Fruit fly (Drosophila melanogaster) whole organism, pupa: ENCODE data around the gene PIG-P.

Experiments
- CG10348 ChIP-seq: fragments of 200-800 bp; sonication (Bioruptor generic); IDR thresholded peaks from 2 replicates; pipeline ENCODE4 v1.3.6; 2022; ENCODE audit warnings: missing biosample characterization, missing genetic modification characterization
- CG12605 ChIP-seq: fragments of 200-800 bp; sonication (Bioruptor generic); IDR thresholded peaks from 2 replicates; pipeline ENCODE4 v1.3.6; 2022; ENCODE audit warnings: missing biosample characterization, missing genetic modification characterization
- CG13204 ChIP-seq: fragments of 200-800 bp; sonication (Bioruptor generic); optimal IDR thresholded peaks from 2 replicates; lab custom pipeline; 2018; ENCODE audit warnings: missing biosample characterization, mild to moderate bottlenecking, missing genetic modification characterization, moderate library complexity
- CG14655 ChIP-seq: fragments of 200-800 bp; sonication (Bioruptor generic); optimal IDR thresholded peaks from 3 replicates; lab custom pipeline; 2017; ENCODE audit warnings: mild to moderate bottlenecking, missing biosample characterization, missing genetic modification reagents, missing genetic modification characterization
- CG15710 ChIP-seq: fragments of 200-800 bp; sonication (Bioruptor generic); optimal IDR thresholded peaks from 2 replicates; lab custom pipeline; 2018; ENCODE audit warnings: missing biosample characterization, mild to moderate bottlenecking, missing genetic modification characterization, moderate library complexity
- CG17806 ChIP-seq: fragments of 200-800 bp; sonication (Bioruptor generic); optimal IDR thresholded peaks from 2 replicates; lab custom pipeline; 2018; ENCODE audit warnings: missing biosample characterization, mild to moderate bottlenecking, missing genetic modification characterization, moderate library complexity
- CG32121 ChIP-seq: fragments of 200-800 bp; sonication (Bioruptor generic); IDR thresholded peaks from 2 replicates; pipeline ENCODE4 v1.3.6; 2022; ENCODE audit warnings: missing biosample characterization, missing genetic modification characterization
- CG34367 ChIP-seq: fragments of 200-800 bp; sonication (Bioruptor generic); optimal IDR thresholded peaks from 2 replicates; lab custom pipeline; 2018; ENCODE audit warnings: missing biosample characterization, mild to moderate bottlenecking, missing genetic modification characterization
- CG4496 ChIP-seq: fragments of 200-800 bp; sonication (Bioruptor generic); IDR thresholded peaks from 3 replicates; pipeline ENCODE4 v1.3.6; 2022; ENCODE audit warnings: missing biosample characterization, missing genetic modification characterization
- CG8159 ChIP-seq: fragments of 200-800 bp; sonication (Bioruptor generic); optimal IDR thresholded peaks from 3 replicates; lab custom pipeline; 2018; ENCODE audit warnings: missing biosample characterization, mild to moderate bottlenecking, missing genetic modification characterization, moderate library complexity
- CG8301 ChIP-seq: fragments of 200-800 bp; sonication (Bioruptor generic); optimal IDR thresholded peaks from 2 replicates; lab custom pipeline; 2018; ENCODE audit warnings: missing biosample characterization, mild to moderate bottlenecking, missing genetic modification characterization
- CG9948 ChIP-seq: fragments of 200-800 bp; sonication (Bioruptor generic); optimal IDR thresholded peaks from 2 replicates; lab custom pipeline; 2018; ENCODE audit warnings: missing biosample characterization, mild to moderate bottlenecking, missing genetic modification characterization, moderate library complexity
- D1 ChIP-seq: fragments of 200-800 bp; sonication (Bioruptor generic); optimal IDR thresholded peaks from 2 replicates; lab custom pipeline; 2018; ENCODE audit warnings: missing biosample characterization, mild to moderate bottlenecking, missing genetic modification characterization, moderate library complexity
- EcR ChIP-seq: fragments of 200-800 bp; sonication (Bioruptor generic); optimal IDR thresholded peaks from 3 replicates; lab custom pipeline; 2019; ENCODE audit warnings: missing biosample characterization, missing genetic modification characterization, mild to moderate bottlenecking, moderate library complexity, missing genetic modification reagents
- Ets98B ChIP-seq: fragments of 200-800 bp; sonication (Bioruptor generic); IDR thresholded peaks from 2 replicates; pipeline ENCODE4 v1.3.6; 2022; ENCODE audit warnings: missing biosample characterization, missing genetic modification characterization
- Pif1A ChIP-seq: fragments of 200-800 bp; sonication (Bioruptor generic); optimal IDR thresholded peaks from 3 replicates; lab custom pipeline; 2016; ENCODE audit warnings: missing biosample characterization, missing genetic modification characterization
- Pif1B ChIP-seq: fragments of 200-800 bp; sonication (Bioruptor generic); optimal IDR thresholded peaks from 3 replicates; lab custom pipeline; 2016; ENCODE audit warnings: missing biosample characterization, missing genetic modification characterization
- Snoo ChIP-seq: fragments of 200-800 bp; sonication (Bioruptor generic); optimal IDR thresholded peaks from 3 replicates; lab custom pipeline; 2017; ENCODE audit warnings: missing biosample characterization, mild to moderate bottlenecking, missing genetic modification characterization, inconsistent platforms
- fd96Ca ChIP-seq: fragments of 200-800 bp; sonication (Bioruptor generic); IDR thresholded peaks from 3 replicates; pipeline ENCODE4 v1.3.6; 2022; ENCODE audit warnings: missing biosample characterization, missing genetic modification characterization
- gl ChIP-seq: fragments of 200-800 bp; sonication (Bioruptor generic); optimal IDR thresholded peaks from 2 replicates; lab custom pipeline; 2018; ENCODE audit warnings: missing biosample characterization, mild to moderate bottlenecking, missing genetic modification characterization
- rn ChIP-seq: fragments of 200-800 bp; sonication (Bioruptor generic); IDR thresholded peaks from 2 replicates; pipeline ENCODE4 v1.3.6; 2022; ENCODE audit warnings: missing biosample characterization, missing genetic modification characterization

Gene PIG-P

dm6 chr3R:26037899-26038298 lies 20.1 kb downstream of the PIG-P start:
- TF ChIP-seq CG13204, result no peak
- no peak for TF ChIP-seq rn (GFP tag; lab: Robert Waterston, UW)
- TF ChIP-seq CG4496 (GFP tag; lab: Robert Waterston, UW), result no peak
- TF ChIP-seq D1 (tag; lab: Kevin White, UChicago), result no peak
- no peak for TF ChIP-seq CG10348
- TF ChIP-seq, all 21 proteins: peak for 0

DNA sequence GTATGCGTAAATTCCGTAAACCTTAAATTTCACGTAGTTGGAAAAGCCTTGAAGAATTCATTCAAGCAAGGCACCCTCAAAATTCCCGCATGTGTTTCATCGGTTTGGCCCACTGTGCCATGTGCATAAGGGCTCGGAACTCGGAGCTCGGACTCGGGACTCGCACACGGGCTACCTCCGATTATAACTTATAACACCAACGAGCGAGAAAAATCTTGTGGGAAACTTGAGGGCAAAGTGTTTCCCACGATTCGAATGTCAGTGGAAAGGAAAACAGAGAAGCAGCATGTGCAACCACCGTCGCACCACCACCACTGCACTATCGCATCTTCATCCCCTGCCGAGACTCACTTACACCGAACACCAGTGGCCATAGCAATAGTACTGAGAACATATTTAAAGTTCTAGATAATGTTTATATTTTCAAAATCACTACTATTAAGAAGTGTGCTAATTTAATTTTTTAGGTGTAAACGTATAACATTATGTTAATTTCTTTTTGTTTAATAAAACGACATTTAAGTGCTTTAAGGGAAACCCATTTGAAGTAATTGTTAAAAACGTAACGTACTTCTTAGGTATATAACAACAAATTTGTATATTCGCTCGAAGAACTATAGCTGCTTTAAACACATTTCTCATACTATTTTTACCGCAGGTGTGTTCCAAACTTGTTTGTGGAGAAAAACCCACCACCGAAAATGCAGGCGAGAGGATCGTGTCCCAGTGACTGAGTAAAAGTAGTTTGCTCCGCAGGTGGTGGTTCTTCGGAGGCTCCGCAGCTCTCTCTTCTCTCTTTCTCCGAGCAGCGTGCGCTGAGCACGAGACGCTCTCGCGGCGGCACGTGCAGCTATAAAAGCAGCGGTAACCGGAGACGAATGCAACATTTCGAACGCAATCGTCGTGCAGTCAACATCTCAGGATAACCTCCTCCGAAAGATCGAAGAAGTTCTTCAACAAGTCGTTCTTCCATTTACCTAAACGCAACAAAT lies 21.6 kb downstream of the PIG-P start:
- TF ChIP-seq Pif1A (GFP tag; lab: Kevin White, UChicago) (peak; percentile 91), CG4496 (GFP tag; lab: Robert Waterston, UW) (peak; percentile 89), CG17806 (tag; lab: Kevin White, UChicago) (peak; percentile 91), fd96Ca (GFP tag; lab: Robert Waterston, UW) (no peak), gl (tag; lab: Kevin White, UChicago) (peak; percentile 84), CG14655 (GFP tag; lab: Kevin White, UChicago) (peak; percentile 91), CG8301 (tag; lab: Kevin White, UChicago) (peak; percentile 92), CG13204 (peak; percentile 78), CG10348 (no peak), Pif1B (GFP tag; lab: Kevin White, UChicago) (peak; percentile 90), CG9948 (tag; lab: Kevin White, UChicago) (peak; percentile 90), CG34367 (tag; lab: Kevin White, UChicago) (peak; percentile 87), CG15710 (tag; lab: Kevin White, UChicago) (peak; percentile 95), EcR (peak; percentile 14), Snoo (tag; lab: Kevin White, UChicago) (peak; percentile 88), Ets98B (GFP tag; lab: Robert Waterston, UW) (peak; percentile 20; the same call in 1 of the 2 replicates), D1 (tag; lab: Kevin White, UChicago) (peak; percentile 90), rn (GFP tag; lab: Robert Waterston, UW) (0 out of 2 replicates have a peak, but pooled peaks have one; percentile 28), CG32121 (GFP tag; lab: Robert Waterston, UW) (peak; percentile 36; the same call in 1 of the 2 replicates), CG12605 (GFP tag; lab: Robert Waterston, UW) (peak; percentile 53), CG8159 (peak; percentile 96)

DNA sequence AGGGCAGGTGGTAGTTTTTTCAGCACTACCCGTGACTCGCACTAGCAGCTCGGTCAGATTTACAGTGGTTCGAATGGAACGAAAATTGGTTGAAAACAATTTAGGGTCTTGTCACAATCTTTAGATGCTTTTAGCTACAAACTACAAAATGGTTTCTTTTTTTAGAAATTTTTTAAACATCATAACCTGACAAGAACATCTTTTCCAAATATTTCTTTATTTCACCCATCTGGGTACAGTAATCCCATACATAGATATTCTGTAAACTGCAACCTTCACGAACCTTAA lies 22.7 kb downstream of the PIG-P start:
- TF ChIP-seq EcR, result no peak
- TF ChIP-seq CG15710 (tag; lab: Kevin White, UChicago), result no peak
- TF ChIP-seq CG9948 (tag; lab: Kevin White, UChicago), result no peak
- TF ChIP-seq D1 (tag; lab: Kevin White, UChicago), result no peak
- TF ChIP-seq CG10348, result no peak
- TF ChIP-seq gl (tag; lab: Kevin White, UChicago), result no peak
- no peak for TF ChIP-seq Pif1A (GFP tag; lab: Kevin White, UChicago)
- no peak for TF ChIP-seq CG34367 (tag; lab: Kevin White, UChicago)
- no peak for TF ChIP-seq CG4496 (GFP tag; lab: Robert Waterston, UW)
- no peak for TF ChIP-seq CG14655 (GFP tag; lab: Kevin White, UChicago)
- TF ChIP-seq CG32121 (GFP tag; lab: Robert Waterston, UW), result no peak
- no peak for TF ChIP-seq rn (GFP tag; lab: Robert Waterston, UW)
- no peak for TF ChIP-seq Ets98B (GFP tag; lab: Robert Waterston, UW)
- no peak for TF ChIP-seq CG8301 (tag; lab: Kevin White, UChicago)
- no peak for TF ChIP-seq fd96Ca (GFP tag; lab: Robert Waterston, UW)
- TF ChIP-seq CG17806 (tag; lab: Kevin White, UChicago), result no peak
- TF ChIP-seq Snoo (tag; lab: Kevin White, UChicago), result no peak
- no peak for TF ChIP-seq CG8159

DNA sequence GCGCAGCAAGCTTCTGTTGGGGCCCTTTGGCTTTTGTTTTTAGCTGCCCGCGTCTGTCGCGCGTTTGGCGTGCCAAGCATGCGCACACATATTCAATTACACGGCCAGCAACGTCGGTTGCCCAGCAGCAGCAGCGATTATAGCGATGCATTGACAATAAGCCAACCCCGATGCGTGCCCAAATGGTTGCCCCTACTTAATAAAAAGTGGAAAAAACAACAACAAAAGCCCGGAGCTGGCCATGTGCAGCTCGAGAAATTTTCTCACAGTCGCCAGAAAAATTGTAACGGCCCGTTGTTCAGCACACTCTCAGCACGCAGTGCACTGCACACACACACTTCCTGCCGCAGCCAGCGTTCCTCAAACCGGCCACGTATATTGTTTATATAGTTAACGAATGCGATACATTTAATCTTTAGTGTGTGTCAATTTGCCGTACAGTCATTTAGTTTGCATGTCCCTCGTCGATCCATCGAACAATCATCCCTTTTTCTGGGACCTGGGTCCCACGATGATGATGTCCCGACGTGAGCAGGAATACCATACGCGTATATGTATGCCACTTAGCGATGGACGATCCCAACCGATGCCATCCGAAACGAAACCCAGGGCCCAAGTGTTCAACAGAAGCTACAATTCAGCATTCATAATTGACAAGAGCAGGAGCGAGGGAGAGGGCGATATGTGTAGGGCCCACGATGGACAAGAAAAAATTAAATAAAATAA lies 23.2 kb downstream of the PIG-P start:
- no peak for TF ChIP-seq CG8159
- TF ChIP-seq CG12605 (GFP tag; lab: Robert Waterston, UW), result no peak
- peak; percentile 1 for TF ChIP-seq Snoo (tag; lab: Kevin White, UChicago)
- peak; percentile 0 for TF ChIP-seq EcR
- TF ChIP-seq CG13204, result peak; percentile 14

- TF ChIP-seq CG14655 (GFP tag; lab: Kevin White, UChicago) (no peak), rn (GFP tag; lab: Robert Waterston, UW) (no peak), CG32121 (GFP tag; lab: Robert Waterston, UW) (no peak), CG8301 (tag; lab: Kevin White, UChicago) (no peak), CG9948 (tag; lab: Kevin White, UChicago) (no peak), EcR (no peak), CG15710 (tag; lab: Kevin White, UChicago) (no peak), CG12605 (GFP tag; lab: Robert Waterston, UW) (no peak), Ets98B (GFP tag; lab: Robert Waterston, UW) (no peak), Pif1A (GFP tag; lab: Kevin White, UChicago) (no peak), CG17806 (tag; lab: Kevin White, UChicago) (no peak), fd96Ca (GFP tag; lab: Robert Waterston, UW) (no peak), CG4496 (GFP tag; lab: Robert Waterston, UW) (no peak), Snoo (tag; lab: Kevin White, UChicago) (no peak), Pif1B (GFP tag; lab: Kevin White, UChicago) (no peak), gl (tag; lab: Kevin White, UChicago) (no peak)
Observed at dm6 chr3R:26032611-26033001, 25.4 kb downstream of the PIG-P start.
